Fruit fly (Drosophila melanogaster) whole organism, embryonic: ENCODE results near the gene Pis.
A peak's percentile ranks its signal among the peaks of the same experiment; 100 is the strongest.

Experiments
- BtbVII ChIP-seq: fragments of 200-800 bp; sonication (Bioruptor generic); optimal IDR thresholded peaks from 3 replicates; lab custom pipeline; 2017; ENCODE audit warnings: missing biosample characterization, mild to moderate bottlenecking, missing genetic modification characterization
- Bteb2 ChIP-seq: fragments of 200-800 bp; sonication (Bioruptor generic); optimal IDR thresholded peaks from 2 replicates; lab custom pipeline; 2016; ENCODE audit warnings: missing biosample characterization, missing genetic modification characterization
- CG10959 ChIP-seq: fragments of 200-800 bp; sonication (Bioruptor generic); IDR thresholded peaks from 2 replicates; pipeline ENCODE4 v1.3.6; 2022; ENCODE audit warnings: missing biosample characterization, missing genetic modification characterization
- CG12104 ChIP-seq: fragments of 200-800 bp; sonication (Bioruptor generic); optimal IDR thresholded peaks from 3 replicates; lab custom pipeline; 2016; ENCODE audit warnings: missing biosample characterization, missing genetic modification characterization
- CG14710 ChIP-seq: fragments of 200-800 bp; sonication (Bioruptor generic); optimal IDR thresholded peaks from 3 replicates; lab custom pipeline; 2019; ENCODE audit warnings: missing biosample characterization, mild to moderate bottlenecking, missing genetic modification characterization, moderate library complexity
- CG15514 ChIP-seq: fragments of 200-800 bp; sonication (Bioruptor generic); optimal IDR thresholded peaks from 3 replicates; lab custom pipeline; 2017; ENCODE audit warnings: missing biosample characterization, missing genetic modification characterization, mild to moderate bottlenecking, moderate library complexity, missing genetic modification reagents
- CG17802 ChIP-seq: fragments of 200-800 bp; sonication (Bioruptor generic); optimal IDR thresholded peaks from 2 replicates; lab custom pipeline; 2018; ENCODE audit warnings: missing biosample characterization, mild to moderate bottlenecking, missing genetic modification characterization, moderate library complexity
- CG18262 ChIP-seq: fragments of 200-800 bp; optimal IDR thresholded peaks from 3 replicates; lab custom pipeline; 2019; ENCODE audit warnings: missing biosample characterization, mild to moderate bottlenecking, missing genetic modification characterization, moderate library complexity
- CG18599 ChIP-seq: fragments of 200-800 bp; sonication (Bioruptor generic); optimal IDR thresholded peaks from 3 replicates; lab custom pipeline; 2017; ENCODE audit warnings: missing biosample characterization, missing genetic modification characterization, mild to moderate bottlenecking, moderate library complexity, missing genetic modification reagents
- CG18619 ChIP-seq: fragments of 200-800 bp; sonication (Bioruptor generic); optimal IDR thresholded peaks from 3 replicates; lab custom pipeline; 2017; ENCODE audit warnings: missing biosample characterization, mild to moderate bottlenecking, missing genetic modification characterization
- CG2129 ChIP-seq: fragments of 200-800 bp; sonication (Bioruptor generic); IDR thresholded peaks from 2 replicates; pipeline ENCODE4 v1.3.6; 2022; ENCODE audit warnings: missing biosample characterization, missing genetic modification characterization; ENCODE audit not compliant: partially characterized antibody
- CG31224 ChIP-seq: fragments of 200-800 bp; sonication (Bioruptor generic); IDR thresholded peaks from 2 replicates; pipeline ENCODE4 v1.3.6; 2022; ENCODE audit warnings: missing biosample characterization, missing genetic modification characterization
- CG32772 ChIP-seq: fragments of 200-800 bp; sonication (Bioruptor generic); IDR thresholded peaks from 2 replicates; pipeline ENCODE4 v1.3.6; 2022; ENCODE audit warnings: missing biosample characterization, missing genetic modification characterization
- CG33213 ChIP-seq: fragments of 200-800 bp; sonication (Bioruptor generic); optimal IDR thresholded peaks from 3 replicates; lab custom pipeline; 2016; ENCODE audit warnings: missing biosample characterization, missing genetic modification characterization
- CG34224 ChIP-seq: fragments of 200-800 bp; sonication (Bioruptor generic); IDR thresholded peaks from 3 replicates; pipeline ENCODE4 v1.3.6; 2022; ENCODE audit warnings: missing biosample characterization, missing genetic modification characterization; ENCODE audit not compliant: partially characterized antibody
- CG4854 ChIP-seq: fragments of 200-800 bp; sonication (Bioruptor generic); optimal IDR thresholded peaks from 2 replicates; lab custom pipeline; 2016; ENCODE audit warnings: missing biosample characterization, missing genetic modification characterization, inconsistent platforms
- CG6813 ChIP-seq: fragments of 200-800 bp; sonication (Bioruptor generic); optimal IDR thresholded peaks from 2 replicates; lab custom pipeline; 2017; ENCODE audit warnings: missing biosample characterization, missing genetic modification characterization, mild to moderate bottlenecking, moderate library complexity, missing genetic modification reagents
- CG7372 ChIP-seq: fragments of 200-800 bp; sonication (Bioruptor generic); IDR thresholded peaks from 2 replicates; pipeline ENCODE4 v1.3.6; 2022; ENCODE audit warnings: missing biosample characterization, missing genetic modification characterization
- CG8281 ChIP-seq: fragments of 200-800 bp; sonication (Bioruptor generic); optimal IDR thresholded peaks from 2 replicates; lab custom pipeline; 2018; ENCODE audit warnings: missing biosample characterization, mild to moderate bottlenecking, missing genetic modification characterization, moderate library complexity
- Dip3 ChIP-seq: fragments of 200-800 bp; sonication (Bioruptor generic); optimal IDR thresholded peaks from 3 replicates; lab custom pipeline; 2016; ENCODE audit warnings: missing biosample characterization, missing genetic modification characterization
- E2f1 ChIP-seq: fragments of 200-800 bp; sonication (Bioruptor generic); IDR thresholded peaks from 2 replicates; pipeline ENCODE4 v1.3.6; 2022; ENCODE audit warnings: missing biosample characterization, missing genetic modification characterization
- Ets65A ChIP-seq: fragments of 200-800 bp; sonication (Bioruptor generic); peaks from one replicate; lab custom pipeline; 2016; ENCODE audit warnings: missing biosample characterization, missing genetic modification characterization
- Fer3 ChIP-seq: fragments of 200-800 bp; sonication (Bioruptor generic); optimal IDR thresholded peaks from 2 replicates; lab custom pipeline; 2018; ENCODE audit warnings: missing biosample characterization, mild to moderate bottlenecking, missing genetic modification characterization, moderate library complexity
- HLHmδ ChIP-seq: fragments of 200-800 bp; sonication (Bioruptor generic); optimal IDR thresholded peaks from 2 replicates; lab custom pipeline; 2018; ENCODE audit warnings: missing biosample characterization, mild to moderate bottlenecking, missing genetic modification characterization, moderate library complexity
- Hand ChIP-seq: fragments of 200-800 bp; sonication (Bioruptor generic); optimal IDR thresholded peaks from 2 replicates; lab custom pipeline; 2017; ENCODE audit warnings: mild to moderate bottlenecking, missing biosample characterization, missing genetic modification reagents, missing genetic modification characterization
- HmgZ ChIP-seq: fragments of 200-800 bp; sonication (Bioruptor generic); optimal IDR thresholded peaks from 2 replicates; lab custom pipeline; 2018; ENCODE audit warnings: missing biosample characterization, mild to moderate bottlenecking, missing genetic modification characterization
- Kr ChIP-seq: fragments of 200-800 bp; sonication (Bioruptor generic); optimal IDR thresholded peaks from 2 replicates; lab custom pipeline; 2017; ENCODE audit warnings: missing biosample characterization, mild to moderate bottlenecking, missing genetic modification characterization
- Lhr ChIP-seq: fragments of 200-800 bp; sonication (Bioruptor generic); optimal IDR thresholded peaks from 3 replicates; lab custom pipeline; 2017; ENCODE audit warnings: mild to moderate bottlenecking, missing biosample characterization, missing genetic modification reagents, missing genetic modification characterization
- Lim3 ChIP-seq: fragments of 200-800 bp; sonication (Bioruptor generic); IDR thresholded peaks from 2 replicates; pipeline ENCODE4 v1.3.6; 2022; ENCODE audit warnings: missing biosample characterization, missing genetic modification characterization
- Mrtf ChIP-seq: fragments of 200-800 bp; sonication (Bioruptor generic); IDR thresholded peaks from 3 replicates; pipeline ENCODE4 v1.3.6; 2022; ENCODE audit warnings: missing biosample characterization, missing genetic modification characterization
- NFAT ChIP-seq: fragments of 200-800 bp; sonication (Bioruptor generic); IDR thresholded peaks from 2 replicates; pipeline ENCODE4 v1.3.6; 2022; ENCODE audit warnings: missing biosample characterization, missing genetic modification characterization
- Scr ChIP-seq: fragments of 200-800 bp; sonication (Bioruptor generic); IDR thresholded peaks from 2 replicates; pipeline ENCODE4 v1.3.6; 2022; ENCODE audit warnings: missing biosample characterization, missing genetic modification characterization; ENCODE audit not compliant: partially characterized antibody
- Tbp ChIP-seq: fragments of >200 bp; optimal IDR thresholded peaks from 2 replicates; lab custom pipeline; 2018; ENCODE audit warnings: missing biosample characterization, missing genetic modification characterization
- ci ChIP-seq: fragments of 200-800 bp; sonication (Bioruptor generic); IDR thresholded peaks from 3 replicates; pipeline ENCODE4 v1.3.6; 2022; ENCODE audit warnings: missing biosample characterization, missing genetic modification characterization
- danr ChIP-seq: fragments of 200-800 bp; sonication (Bioruptor generic); IDR thresholded peaks from 2 replicates; pipeline ENCODE4 v1.3.6; 2022; ENCODE audit warnings: missing biosample characterization, missing genetic modification characterization
- en ChIP-seq: fragments of 200-800 bp; sonication (Bioruptor generic); optimal IDR thresholded peaks from 2 replicates; lab custom pipeline; 2016; ENCODE audit warnings: missing biosample characterization, missing genetic modification characterization
- exex ChIP-seq: fragments of 200-800 bp; sonication (Bioruptor generic); optimal IDR thresholded peaks from 4 replicates; lab custom pipeline; 2018; ENCODE audit warnings: missing biosample characterization, mild to moderate bottlenecking, missing genetic modification characterization, moderate library complexity
- fd102C ChIP-seq: fragments of 200-800 bp; sonication (Bioruptor generic); optimal IDR thresholded peaks from 2 replicates; lab custom pipeline; 2018; ENCODE audit warnings: missing biosample characterization, mild to moderate bottlenecking, missing genetic modification characterization, moderate library complexity
- fd96Cb ChIP-seq: fragments of 200-800 bp; sonication (Bioruptor generic); optimal IDR thresholded peaks from 2 replicates; lab custom pipeline; 2018; ENCODE audit warnings: missing biosample characterization, mild to moderate bottlenecking, missing genetic modification characterization, moderate library complexity
- ftz-f1 ChIP-seq: fragments of 200-800 bp; sonication (Bioruptor generic); optimal IDR thresholded peaks from 2 replicates; lab custom pipeline; 2016; ENCODE audit warnings: missing biosample characterization, missing genetic modification characterization
- klu ChIP-seq: fragments of 200-800 bp; sonication (Bioruptor generic); IDR thresholded peaks from 2 replicates; pipeline ENCODE4 v1.3.6; 2022; ENCODE audit warnings: missing biosample characterization, missing genetic modification characterization
- peb ChIP-seq: fragments of 200-800 bp; sonication (Bioruptor generic); IDR thresholded peaks from 2 replicates; pipeline ENCODE4 v1.3.6; 2022; ENCODE audit warnings: missing biosample characterization, missing genetic modification characterization
- prd ChIP-seq, 3 experiments: fragments of >200 bp in 2 of 3; fragments of 200-800 bp in 1 of 3; sonication (Bioruptor generic) in 1 of 3; optimal IDR thresholded peaks in 2 of 3; IDR thresholded peaks in 1 of 3; 2 replicates in 2 of 3; 3 replicates in 1 of 3; pipeline versions ENCODE4 v1.3.6 to Lab custom; 2017 to 2022; ENCODE audit warnings: missing biosample characterization in 1 of 3, missing genetic modification characterization in 1 of 3
- sd ChIP-seq: fragments of 200-800 bp; sonication (Bioruptor generic); optimal IDR thresholded peaks from 3 replicates; lab custom pipeline; 2018; ENCODE audit warnings: missing biosample characterization, mild to moderate bottlenecking, missing genetic modification characterization, moderate library complexity
- tin ChIP-seq: fragments of 200-800 bp; sonication (Bioruptor generic); optimal IDR thresholded peaks from 3 replicates; lab custom pipeline; 2016; ENCODE audit warnings: missing biosample characterization, missing genetic modification characterization
- toy ChIP-seq: fragments of 200-800 bp; sonication (Bioruptor generic); IDR thresholded peaks from 2 replicates; pipeline ENCODE4 v1.3.6; 2022; ENCODE audit warnings: missing biosample characterization, missing genetic modification characterization
- twi ChIP-seq: fragments of 200-800 bp; optimal IDR thresholded peaks from 2 replicates; lab custom pipeline; 2019; ENCODE audit warnings: missing biosample characterization, mild to moderate bottlenecking, missing genetic modification characterization, moderate library complexity
- vnd ChIP-seq: fragments of 200-800 bp; sonication (Bioruptor generic); IDR thresholded peaks from 3 replicates; pipeline ENCODE4 v1.3.6; 2022; ENCODE audit warnings: missing biosample characterization, missing genetic modification characterization; ENCODE audit not compliant: partially characterized antibody
- yki ChIP-seq: fragments of >200 bp; optimal IDR thresholded peaks from 3 replicates; lab custom pipeline; 2018

The Pis gene

DNA sequence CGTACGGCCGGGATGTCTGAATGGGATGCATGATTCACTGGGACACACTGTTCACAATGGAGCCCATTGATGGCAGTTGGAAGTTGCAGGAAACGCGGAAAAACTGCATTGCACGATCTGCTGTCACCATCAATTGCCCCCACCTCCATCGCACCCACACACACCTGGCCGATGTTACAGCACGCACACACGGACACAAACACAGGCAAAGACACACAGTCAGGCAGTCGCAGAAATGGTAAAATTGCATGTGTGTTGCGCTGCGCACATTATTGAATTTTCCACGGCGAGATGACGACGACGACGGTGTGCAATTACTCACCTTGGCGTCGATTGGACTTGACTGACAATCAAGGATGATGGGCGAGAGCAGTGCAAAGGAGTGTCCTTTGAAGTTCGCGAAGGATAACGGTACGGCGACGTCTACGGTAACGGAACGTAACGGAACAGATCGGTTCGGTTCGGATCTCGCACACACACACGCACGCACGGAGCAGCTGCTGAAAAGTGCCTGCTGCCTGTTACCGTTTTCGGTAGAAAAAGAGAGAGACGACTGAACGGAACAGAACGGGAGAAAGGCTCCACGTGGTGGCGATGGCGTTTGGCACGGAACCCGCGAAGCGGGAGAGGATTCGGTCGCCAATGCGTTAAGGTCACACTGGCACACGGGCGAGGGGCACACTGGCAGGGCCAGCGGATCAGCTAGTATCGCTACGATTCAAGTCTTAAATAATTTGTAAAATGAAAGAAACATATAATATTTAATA is 6.6 kb upstream of the Pis start, which contains the start of the genes CG9281 and CG15601 (continued):
- TF ChIP-seq HmgZ (tag; lab: Kevin White, UChicago) (no peak), Lhr (GFP tag; lab: Kevin White, UChicago) (peak; percentile 54), CG14710 (tag; lab: Kevin White, UChicago) (peak; percentile 89), BtbVII (GFP tag; lab: Kevin White, UChicago) (peak; percentile 2), HLHmδ (GFP tag; lab: Kevin White, UChicago) (peak; percentile 64), CG6813 (no peak), E2f1 (GFP tag; lab: Robert Waterston, UW) (peak; percentile 43; the same call in 1 of the 2 replicates), twi (tag; lab: Kevin White, UChicago) (no peak), danr (no peak), Ets65A (peak; percentile 32), CG18262 (no peak), vnd (GFP tag; lab: Robert Waterston, UW) (no peak), Tbp (GFP tag; lab: Kevin White, UChicago) (no peak), CG12104 (GFP tag; lab: Kevin White, UChicago) (no peak), exex (tag; lab: Kevin White, UChicago) (no peak), Dip3 (GFP tag; lab: Kevin White, UChicago) (no peak), NFAT (GFP tag; lab: Robert Waterston, UW) (peak; percentile 42; the same call in 1 of the 2 replicates), Mrtf (GFP tag; lab: Robert Waterston, UW) (no peak), CG2129 (GFP tag; lab: Robert Waterston, UW) (no peak), Fer3 (tag; lab: Kevin White, UChicago) (no peak), CG34224 (GFP tag; lab: Robert Waterston, UW) (no peak), CG7372 (no peak), toy (GFP tag; lab: Robert Waterston, UW) (no peak), Bteb2 (GFP tag; lab: Kevin White, UChicago) (no peak), en (GFP tag; lab: Kevin White, UChicago) (no peak), CG8281 (tag; lab: Kevin White, UChicago) (no peak), CG32772 (GFP tag; lab: Robert Waterston, UW) (no peak), Lim3 (GFP tag; lab: Robert Waterston, UW) (no peak), CG18599 (no peak), Hand (no peak), ci (GFP tag; lab: Robert Waterston, UW) (peak; percentile 61; the same call in 1 of the 3 replicates), CG31224 (GFP tag; lab: Robert Waterston, UW) (no peak), prd (optimal IDR thresholded peaks at IDR 0.05; lab: Kevin White, UChicago) (no peak), prd (GFP tag; IDR thresholded peaks at IDR 0.05; lab: Robert Waterston, UW) (no peak), CG4854 (no peak), Kr (GFP tag; lab: Kevin White, UChicago) (no peak), CG15514 (GFP tag; lab: Kevin White, UChicago) (peak; percentile 53), fd96Cb (no peak), CG17802 (tag; lab: Kevin White, UChicago) (no peak), yki (no peak), CG10959 (GFP tag; lab: Robert Waterston, UW) (no peak), klu (no peak), sd (tag; lab: Kevin White, UChicago) (no peak), CG18619 (GFP tag; lab: Kevin White, UChicago) (no peak), fd102C (no peak), peb (no peak), Scr (GFP tag; lab: Robert Waterston, UW) (peak; percentile 10; the same call in 1 of the 2 replicates), CG33213 (GFP tag; lab: Kevin White, UChicago) (peak; percentile 10), ftz-f1 (GFP tag; lab: Kevin White, UChicago) (no peak), tin (GFP tag; lab: Kevin White, UChicago) (no peak)
